Worm (Caenorhabditis elegans): ENCODE data around the gene C06H5.14.

ce11 chrV:17896736-17897353 is 7.1 kb upstream of the C06H5.14 start, which contains the start of gene fbxa-156:
- TF ChIP-seq nhr-25 (tag; optimal IDR thresholded peaks at IDR 0.05) (no peak), ztf-11 (tag; optimal IDR thresholded peaks at IDR 0.05) (no peak)

Measured in whole organism, L2 larva.